Worm (Caenorhabditis elegans) whole organism, L1 larva: ENCODE results near the gene tag-321.

Experiments used
- C04F5.9 ChIP-seq: sonication (generic microtip); optimal IDR thresholded peaks from 2 replicates; lab custom pipeline; 2016; ENCODE audit warnings: missing genetic modification characterization, missing compliant biosample characterization
- C16A3.4 ChIP-seq: fragments of 150-350 bp; optimal IDR thresholded peaks from 2 replicates; lab custom pipeline; 2014; ENCODE audit warnings: missing biosample characterization, missing genetic modification characterization
- F16B12.6 ChIP-seq: fragments of 150-350 bp; optimal IDR thresholded peaks from 2 replicates; lab custom pipeline; 2014; ENCODE audit warnings: missing biosample characterization, missing genetic modification characterization
- aha-1 ChIP-seq: fragments of 150-350 bp; optimal IDR thresholded peaks from 2 replicates; lab custom pipeline; 2014; ENCODE audit warnings: missing biosample characterization, missing genetic modification characterization
- ama-1 ChIP-seq: fragments of 150-350 bp; optimal IDR thresholded peaks from 2 replicates; lab custom pipeline; 2014
- blmp-1 ChIP-seq: fragments of 150-350 bp; optimal IDR thresholded peaks from 2 replicates; lab custom pipeline; 2014; ENCODE audit warnings: missing biosample characterization, missing genetic modification characterization
- ceh-88 ChIP-seq: fragments of 200-800 bp; sonication (Bioruptor generic); IDR thresholded peaks from 2 replicates; pipeline ENCODE4 v1.3.6; 2022; ENCODE audit warnings: missing genetic modification characterization, missing compliant biosample characterization
- ceh-90 ChIP-seq: sonication (generic microtip); optimal IDR thresholded peaks from 2 replicates; lab custom pipeline; 2016; ENCODE audit warnings: missing genetic modification characterization, missing compliant biosample characterization
- ces-1 ChIP-seq: fragments of 150-350 bp; optimal IDR thresholded peaks from 2 replicates; lab custom pipeline; 2014; ENCODE audit warnings: missing biosample characterization, missing genetic modification reagents, missing genetic modification characterization
- dpl-1 ChIP-seq, 3 experiments: fragments of 150-350 bp in 2 of 3; sonication (generic microtip) in 1 of 3; optimal IDR thresholded peaks; 2 replicates each; lab custom pipeline; 2014 to 2017; ENCODE audit warnings: missing biosample characterization in 3 of 3, missing genetic modification characterization in 3 of 3, missing genetic modification reagents in 3 of 3
- dsc-1 ChIP-seq: sonication (generic microtip); optimal IDR thresholded peaks from 2 replicates; lab custom pipeline; 2016; ENCODE audit warnings: mild to moderate bottlenecking, missing genetic modification characterization, missing compliant biosample characterization
- efl-1 ChIP-seq, 4 experiments: fragments of 150-350 bp; optimal IDR thresholded peaks in 3 of 4; peaks in 1 of 4; 1 replicate in 1 of 4; 2 replicates in 3 of 4; lab custom pipeline; 2014; ENCODE audit warnings: missing biosample characterization in 2 of 4, missing genetic modification characterization in 2 of 4, missing genetic modification reagents in 2 of 4
- efl-3 ChIP-seq: fragments of 200-800 bp; sonication (Bioruptor generic); optimal IDR thresholded peaks from 2 replicates; lab custom pipeline; 2018; ENCODE audit warnings: mild to moderate bottlenecking, missing genetic modification characterization, missing compliant biosample characterization
- egl-13 ChIP-seq: sonication (generic microtip); optimal IDR thresholded peaks from 2 replicates; lab custom pipeline; 2016; ENCODE audit warnings: missing genotype, missing genetic modification reagents, missing genetic modification characterization, missing compliant biosample characterization
- elt-2 ChIP-seq: sonication (generic microtip); optimal IDR thresholded peaks from 2 replicates; lab custom pipeline; 2016; ENCODE audit warnings: missing genetic modification characterization, mild to moderate bottlenecking, inconsistent platforms, missing compliant biosample characterization, missing genetic modification reagents
- elt-3 ChIP-seq, 6 experiments: fragments of 150-350 bp in 1 of 6; sonication (generic microtip); optimal IDR thresholded peaks; 2 replicates each; lab custom pipeline; 2017 to 2018; ENCODE audit warnings: missing biosample characterization in 6 of 6, missing genetic modification characterization in 6 of 6, inconsistent platforms in 1 of 6
- ets-5 ChIP-seq: fragments of 200-800 bp; sonication (Bioruptor generic); IDR thresholded peaks from 2 replicates; pipeline ENCODE4 v1.3.6; 2022; ENCODE audit warnings: missing genetic modification characterization, missing compliant biosample characterization
- fkh-10 ChIP-seq: sonication (generic microtip); optimal IDR thresholded peaks from 2 replicates; lab custom pipeline; 2017; ENCODE audit warnings: missing biosample characterization, missing genetic modification reagents, missing genetic modification characterization
- fkh-4 ChIP-seq: sonication (generic microtip); optimal IDR thresholded peaks from 2 replicates; lab custom pipeline; 2016; ENCODE audit warnings: missing compliant biosample characterization, missing genetic modification characterization, borderline replicate concordance
- fos-1 ChIP-seq: fragments of 150-350 bp; optimal IDR thresholded peaks from 2 replicates; lab custom pipeline; 2014; ENCODE audit warnings: missing biosample characterization, missing genetic modification characterization
- grh-1 ChIP-seq: fragments of 200-800 bp; sonication (Bioruptor generic); IDR thresholded peaks from 2 replicates; pipeline ENCODE4 v1.3.6; 2022; ENCODE audit warnings: missing genetic modification reagents, missing genetic modification characterization, missing compliant biosample characterization
- hlh-17 ChIP-seq: fragments of 200-800 bp; sonication (Bioruptor generic); optimal IDR thresholded peaks from 2 replicates; lab custom pipeline; 2018; ENCODE audit warnings: missing genetic modification characterization, mild to moderate bottlenecking, missing compliant biosample characterization, moderate library complexity, borderline replicate concordance
- hlh-4 ChIP-seq: sonication (generic microtip); optimal IDR thresholded peaks from 2 replicates; lab custom pipeline; 2016; ENCODE audit warnings: mild to moderate bottlenecking, missing genetic modification characterization, missing compliant biosample characterization
- hpl-2 ChIP-seq: fragments of 150-350 bp; optimal IDR thresholded peaks from 2 replicates; lab custom pipeline; 2014; ENCODE audit warnings: missing biosample characterization, missing genetic modification reagents, missing genetic modification characterization
- lin-13 ChIP-seq: fragments of 150-350 bp; optimal IDR thresholded peaks from 2 replicates; lab custom pipeline; 2014; ENCODE audit warnings: missing biosample characterization, missing genetic modification reagents, missing genetic modification characterization
- lin-14 ChIP-seq: fragments of 200-800 bp; sonication (Bioruptor generic); optimal IDR thresholded peaks from 2 replicates; lab custom pipeline; 2018; ENCODE audit warnings: mild to moderate bottlenecking, missing genetic modification characterization, moderate library complexity, missing compliant biosample characterization
- lin-35 ChIP-seq, 2 experiments: fragments of 150-350 bp; optimal IDR thresholded peaks; 2 replicates each; lab custom pipeline; 2014; ENCODE audit warnings: missing biosample characterization in 2 of 2, missing genetic modification characterization in 2 of 2, missing genetic modification reagents in 2 of 2
- lin-39 ChIP-seq: fragments of 150-350 bp; optimal IDR thresholded peaks from 2 replicates; lab custom pipeline; 2014; ENCODE audit warnings: missing biosample characterization, missing genetic modification reagents, missing genetic modification characterization
- lsy-2 ChIP-seq, 2 experiments: fragments of 150-350 bp; optimal IDR thresholded peaks; 2 replicates each; lab custom pipeline; 2014; ENCODE audit warnings: missing biosample characterization in 2 of 2, missing genetic modification characterization in 2 of 2
- mab-9 ChIP-seq: fragments of 200-800 bp; sonication (Bioruptor generic); IDR thresholded peaks from 2 replicates; pipeline ENCODE4 v1.3.6; 2022; ENCODE audit warnings: missing genetic modification reagents, missing genetic modification characterization, missing compliant biosample characterization
- mef-2 ChIP-seq: fragments of 150-350 bp; optimal IDR thresholded peaks from 2 replicates; lab custom pipeline; 2014; ENCODE audit warnings: missing biosample characterization, missing genetic modification characterization
- mep-1 ChIP-seq: fragments of 150-350 bp; optimal IDR thresholded peaks from 2 replicates; lab custom pipeline; 2014; ENCODE audit warnings: missing biosample characterization, missing genetic modification characterization
- nhr-19 ChIP-seq: fragments of 200-800 bp; sonication (Bioruptor generic); conservative IDR thresholded peaks from 2 replicates; pipeline ENCODE4 v1.3.6; 2022; ENCODE audit warnings: missing genetic modification characterization, missing compliant biosample characterization
- nhr-237 ChIP-seq: fragments of 150-350 bp; optimal IDR thresholded peaks from 2 replicates; lab custom pipeline; 2014; ENCODE audit warnings: missing biosample characterization, missing genetic modification characterization
- nhr-28 ChIP-seq: fragments of 150-350 bp; optimal IDR thresholded peaks from 2 replicates; lab custom pipeline; 2014; ENCODE audit warnings: missing biosample characterization, missing genetic modification characterization
- nhr-47 ChIP-seq: sonication (generic microtip); optimal IDR thresholded peaks from 2 replicates; lab custom pipeline; 2016; ENCODE audit warnings: mild to moderate bottlenecking, missing genetic modification characterization, moderate library complexity, missing compliant biosample characterization
- nhr-71 ChIP-seq: sonication (generic microtip); optimal IDR thresholded peaks from 2 replicates; lab custom pipeline; 2016; ENCODE audit warnings: mild to moderate bottlenecking, missing genetic modification characterization, moderate library complexity, missing compliant biosample characterization
- nhr-76 ChIP-seq: sonication (generic microtip); optimal IDR thresholded peaks from 2 replicates; lab custom pipeline; 2017; ENCODE audit warnings: missing biosample characterization, missing genetic modification characterization
- nhr-85 ChIP-seq: sonication (generic microtip); peaks from one replicate; lab custom pipeline; 2016; ENCODE audit warnings: missing genetic modification characterization, inconsistent platforms, missing compliant biosample characterization
- nhr-90 ChIP-seq: sonication (generic microtip); optimal IDR thresholded peaks from 2 replicates; lab custom pipeline; 2016; ENCODE audit warnings: mild to moderate bottlenecking, missing genetic modification characterization, missing compliant biosample characterization; ENCODE audit not compliant: poor library complexity
- pag-3 ChIP-seq: sonication (generic microtip); optimal IDR thresholded peaks from 2 replicates; lab custom pipeline; 2017; ENCODE audit warnings: missing genetic modification characterization, mild to moderate bottlenecking, missing compliant biosample characterization, antibody characterized with exemption, borderline replicate concordance; ENCODE audit not compliant: insufficient read depth
- rnt-1 ChIP-seq: sonication (generic microtip); optimal IDR thresholded peaks from 2 replicates; lab custom pipeline; 2016; ENCODE audit warnings: mild to moderate bottlenecking, missing genetic modification characterization, moderate library complexity, missing compliant biosample characterization
- snu-23 ChIP-seq: sonication (generic microtip); optimal IDR thresholded peaks from 2 replicates; lab custom pipeline; 2016; ENCODE audit warnings: missing genetic modification characterization, missing compliant biosample characterization
- sox-4 ChIP-seq: sonication (generic microtip); optimal IDR thresholded peaks from 2 replicates; lab custom pipeline; 2016; ENCODE audit warnings: missing genetic modification characterization, missing compliant biosample characterization
- sptf-1 ChIP-seq: fragments of 150-350 bp; optimal IDR thresholded peaks from 2 replicates; lab custom pipeline; 2014; ENCODE audit warnings: missing biosample characterization, missing genetic modification characterization
- swsn-7 ChIP-seq: sonication (generic microtip); optimal IDR thresholded peaks from 2 replicates; lab custom pipeline; 2016; ENCODE audit warnings: missing genetic modification characterization, missing compliant biosample characterization
- tbx-2 ChIP-seq: sonication (generic microtip); optimal IDR thresholded peaks from 2 replicates; lab custom pipeline; 2016; ENCODE audit warnings: missing genetic modification characterization, missing compliant biosample characterization
- tlp-1 ChIP-seq: fragments of 150-350 bp; optimal IDR thresholded peaks from 2 replicates; lab custom pipeline; 2014; ENCODE audit warnings: missing biosample characterization, missing genetic modification characterization
- unc-30 ChIP-seq: sonication (generic microtip); optimal IDR thresholded peaks from 2 replicates; lab custom pipeline; 2017; ENCODE audit warnings: missing biosample characterization, missing genetic modification characterization
- unc-86 ChIP-seq: sonication (generic microtip); optimal IDR thresholded peaks from 2 replicates; lab custom pipeline; 2016; ENCODE audit warnings: missing genetic modification characterization, missing compliant biosample characterization
- unc-98 ChIP-seq: fragments of 200-800 bp; sonication (Bioruptor generic); IDR thresholded peaks from 2 replicates; pipeline ENCODE4 v1.3.6; 2022; ENCODE audit warnings: missing genetic modification characterization, missing compliant biosample characterization
- zag-1 ChIP-seq: fragments of 150-350 bp; optimal IDR thresholded peaks from 2 replicates; lab custom pipeline; 2014; ENCODE audit warnings: missing biosample characterization, missing genetic modification characterization
- ztf-11 ChIP-seq, 2 experiments: sonication (generic microtip); optimal IDR thresholded peaks; 2 replicates each; lab custom pipeline; 2016 to 2017; ENCODE audit warnings: missing genetic modification characterization in 2 of 2, missing biosample characterization in 1 of 2, missing compliant biosample characterization in 1 of 2
- ztf-4 ChIP-seq: fragments of 150-350 bp; optimal IDR thresholded peaks from 2 replicates; lab custom pipeline; 2014; ENCODE audit warnings: missing biosample characterization, missing genetic modification characterization

The tag-321 gene

ce11 chrIV:7824649-7825048 lies 41.0 kb upstream of the tag-321 start:
- TF ChIP-seq ceh-90 (tag; lab: Kevin White, UChicago) (no peak), nhr-76 (tag; lab: Kevin White, UChicago) (no peak), C16A3.4 (tag; lab: Kevin White, UChicago) (no peak), zag-1 (tag; lab: Kevin White, UChicago) (no peak), elt-2 (tag; lab: Kevin White, UChicago) (no peak), dsc-1 (no peak), sptf-1 (tag; lab: Kevin White, UChicago) (no peak), ztf-4 (tag; lab: Kevin White, UChicago) (no peak), dpl-1 (GFP tag; optimal IDR thresholded peaks at IDR 0.05; lab: Kevin White, UChicago) (no peak), fkh-10 (GFP tag; lab: Kevin White, UChicago) (no peak), egl-13 (tag; lab: Kevin White, UChicago) (no peak), lin-14 (peak; percentile 74), unc-86 (tag; lab: Kevin White, UChicago) (no peak), efl-1 (optimal IDR thresholded peaks at IDR 0.05; lab: Kevin White, UChicago) (no peak), efl-1 (GFP tag; optimal IDR thresholded peaks at IDR 0.05 in 1 of 2; lab: Kevin White, UChicago) (peak in 1 of 2 experiments; percentile 55), unc-30 (tag; lab: Kevin White, UChicago) (no peak), nhr-237 (tag; lab: Kevin White, UChicago) (no peak), fos-1 (tag; lab: Kevin White, UChicago) (no peak), C04F5.9 (tag; lab: Kevin White, UChicago) (no peak), fkh-4 (no peak), mab-9 (GFP tag; lab: Robert Waterston, UW) (no peak), efl-3 (no peak), nhr-47 (tag; lab: Kevin White, UChicago) (no peak), ama-1 (lab: Kevin White, UChicago) (no peak), elt-3 (tag; optimal IDR thresholded peaks at IDR 0.05; lab: Kevin White, UChicago) (no peak), lin-39 (no peak), swsn-7 (tag; lab: Kevin White, UChicago) (no peak), mef-2 (tag; lab: Kevin White, UChicago) (no peak), nhr-71 (peak; percentile 43), ets-5 (GFP tag; lab: Robert Waterston, UW) (no peak), ces-1 (GFP tag; lab: Kevin White, UChicago) (no peak), lsy-2 (tag; optimal IDR thresholded peaks at IDR 0.05; lab: Kevin White, UChicago) (peak in 1 of 2 experiments; percentile 31), grh-1 (GFP tag; lab: Robert Waterston, UW) (peak; percentile 82), nhr-28 (tag; lab: Kevin White, UChicago) (no peak), nhr-19 (no peak), nhr-85 (tag; lab: Kevin White, UChicago) (peak; percentile 94), ztf-11 (tag; optimal IDR thresholded peaks at IDR 0.05; lab: Kevin White, UChicago) (no peak), mep-1 (tag; lab: Kevin White, UChicago) (peak; percentile 29), lin-35 (GFP tag; optimal IDR thresholded peaks at IDR 0.05; lab: Kevin White, UChicago) (no peak), lin-13 (GFP tag; lab: Kevin White, UChicago) (no peak), hlh-17 (GFP tag; lab: Kevin White, UChicago) (no peak), unc-98 (no peak), hpl-2 (no peak), tlp-1 (no peak), nhr-90 (peak; percentile 32), rnt-1 (tag; lab: Kevin White, UChicago) (peak; percentile 7), tbx-2 (tag; lab: Kevin White, UChicago) (peak; percentile 47), hlh-4 (tag; lab: Kevin White, UChicago) (no peak), sox-4 (no peak), ceh-88 (GFP tag; lab: Robert Waterston, UW) (no peak), F16B12.6 (tag; lab: Kevin White, UChicago) (no peak), blmp-1 (peak; percentile 24), aha-1 (no peak), pag-3 (tag; lab: Kevin White, UChicago) (no peak), snu-23 (peak; percentile 38)
